Fruit fly (Drosophila melanogaster) whole organism, embryonic: Measurements from ENCODE around the gene Acp76A.

ENCODE experiments used
- Atf-2 ChIP-seq: fragments of 200-800 bp; sonication (Bioruptor generic); optimal IDR thresholded peaks from 2 replicates; lab custom pipeline; 2016; ENCODE audit warnings: missing biosample characterization, missing genetic modification characterization
- B-H1 ChIP-seq: fragments of 200-800 bp; sonication (Bioruptor generic); IDR thresholded peaks from 3 replicates; pipeline ENCODE4 v1.3.6; 2022; ENCODE audit warnings: missing biosample characterization, missing genetic modification characterization
- Bteb2 ChIP-seq: fragments of 200-800 bp; sonication (Bioruptor generic); optimal IDR thresholded peaks from 2 replicates; lab custom pipeline; 2016; ENCODE audit warnings: missing biosample characterization, missing genetic modification characterization
- CG1024 ChIP-seq: fragments of 200-800 bp; sonication (Bioruptor generic); IDR thresholded peaks from 2 replicates; pipeline ENCODE4 v1.3.6; 2022; ENCODE audit warnings: missing biosample characterization, missing genetic modification characterization
- CG11560 ChIP-seq: fragments of 200-800 bp; sonication (Bioruptor generic); IDR thresholded peaks from 3 replicates; pipeline ENCODE4 v1.3.6; 2022; ENCODE audit warnings: missing biosample characterization, missing genetic modification characterization
- CG13894 ChIP-seq: fragments of 200-800 bp; sonication (Bioruptor generic); optimal IDR thresholded peaks from 3 replicates; lab custom pipeline; 2018; ENCODE audit warnings: missing biosample characterization, mild to moderate bottlenecking, missing genetic modification characterization, moderate library complexity
- CG14860 ChIP-seq: fragments of 200-800 bp; sonication (Bioruptor generic); IDR thresholded peaks from 3 replicates; pipeline ENCODE4 v1.3.6; 2022; ENCODE audit warnings: missing biosample characterization, missing genetic modification characterization; ENCODE audit not compliant: partially characterized antibody
- CG15011 ChIP-seq: fragments of 200-800 bp; sonication (Bioruptor generic); optimal IDR thresholded peaks from 3 replicates; lab custom pipeline; 2018; ENCODE audit warnings: missing biosample characterization, mild to moderate bottlenecking, missing genetic modification characterization
- CG17328 ChIP-seq: fragments of 200-800 bp; sonication (Bioruptor generic); IDR thresholded peaks from 2 replicates; pipeline ENCODE4 v1.3.6; 2022; ENCODE audit warnings: missing biosample characterization, missing genetic modification characterization
- CG17612 ChIP-seq: fragments of 200-800 bp; sonication (Bioruptor generic); IDR thresholded peaks from 2 replicates; pipeline ENCODE4 v1.3.6; 2022; ENCODE audit warnings: missing biosample characterization, missing genetic modification characterization
- CG1792 ChIP-seq: fragments of 200-800 bp; sonication (Bioruptor generic); optimal IDR thresholded peaks from 2 replicates; lab custom pipeline; 2016; ENCODE audit warnings: missing biosample characterization, missing genetic modification characterization
- CG18476 ChIP-seq: fragments of 200-800 bp; sonication (Bioruptor generic); optimal IDR thresholded peaks from 2 replicates; lab custom pipeline; 2016; ENCODE audit warnings: missing biosample characterization, mild to moderate bottlenecking, missing genetic modification characterization
- CG2199 ChIP-seq: fragments of 200-800 bp; sonication (Bioruptor generic); IDR thresholded peaks from 3 replicates; pipeline ENCODE4 v1.3.6; 2022; ENCODE audit warnings: missing biosample characterization, missing genetic modification characterization
- CG32532 ChIP-seq: fragments of 200-800 bp; sonication (Bioruptor generic); IDR thresholded peaks from 2 replicates; pipeline ENCODE4 v1.3.6; 2022; ENCODE audit warnings: missing biosample characterization, missing genetic modification characterization
- CG4282 ChIP-seq: fragments of 200-800 bp; sonication (Bioruptor generic); optimal IDR thresholded peaks from 2 replicates; lab custom pipeline; 2016; ENCODE audit warnings: missing biosample characterization, missing genetic modification characterization
- CG4707 ChIP-seq: fragments of 200-800 bp; sonication (Bioruptor generic); optimal IDR thresholded peaks from 2 replicates; lab custom pipeline; 2018; ENCODE audit warnings: missing biosample characterization, mild to moderate bottlenecking, missing genetic modification characterization, moderate library complexity
- CG5245 ChIP-seq: fragments of 200-800 bp; sonication (Bioruptor generic); optimal IDR thresholded peaks from 3 replicates; lab custom pipeline; 2016; ENCODE audit warnings: missing biosample characterization, missing genetic modification characterization
- CG6765 ChIP-seq: fragments of 200-800 bp; sonication (Bioruptor generic); optimal IDR thresholded peaks from 3 replicates; lab custom pipeline; 2017; ENCODE audit warnings: missing biosample characterization, mild to moderate bottlenecking, missing genetic modification characterization
- CG6813 ChIP-seq: fragments of 200-800 bp; sonication (Bioruptor generic); optimal IDR thresholded peaks from 2 replicates; lab custom pipeline; 2017; ENCODE audit warnings: missing biosample characterization, missing genetic modification characterization, mild to moderate bottlenecking, moderate library complexity, missing genetic modification reagents
- CG6854 ChIP-seq: fragments of 200-800 bp; sonication (Bioruptor generic); optimal IDR thresholded peaks from 3 replicates; lab custom pipeline; 2017; ENCODE audit warnings: missing biosample characterization, mild to moderate bottlenecking, missing genetic modification characterization
- CG7745 ChIP-seq: fragments of 200-800 bp; sonication (Bioruptor generic); optimal IDR thresholded peaks from 2 replicates; lab custom pipeline; 2018; ENCODE audit warnings: missing biosample characterization, mild to moderate bottlenecking, missing genetic modification characterization, moderate library complexity
- CG7987 ChIP-seq: fragments of 200-800 bp; sonication (Bioruptor generic); optimal IDR thresholded peaks from 2 replicates; lab custom pipeline; 2018; ENCODE audit warnings: missing biosample characterization, mild to moderate bottlenecking, missing genetic modification characterization, moderate library complexity
- CG8388 ChIP-seq: fragments of 200-800 bp; sonication (Bioruptor generic); optimal IDR thresholded peaks from 2 replicates; lab custom pipeline; 2019; ENCODE audit warnings: missing biosample characterization, mild to moderate bottlenecking, missing genetic modification characterization, moderate library complexity
- Dfd ChIP-seq, 2 experiments: fragments of >200 bp; optimal IDR thresholded peaks; 2 replicates each; lab custom pipeline; 2017; ENCODE audit warnings: missing biosample characterization in 2 of 2, missing genetic modification characterization in 2 of 2
- Doc3 ChIP-seq: fragments of 200-800 bp; sonication (Bioruptor generic); IDR thresholded peaks from 3 replicates; pipeline ENCODE4 v1.3.6; 2022; ENCODE audit warnings: missing biosample characterization, missing genetic modification characterization; ENCODE audit not compliant: partially characterized antibody
- ERR ChIP-seq: fragments of 200-800 bp; sonication (Bioruptor generic); optimal IDR thresholded peaks from 2 replicates; lab custom pipeline; 2016; ENCODE audit warnings: missing biosample characterization, missing genetic modification characterization
- Mad ChIP-seq: fragments of 200-800 bp; sonication (Bioruptor generic); optimal IDR thresholded peaks from 2 replicates; lab custom pipeline; 2016; ENCODE audit warnings: missing biosample characterization, missing genetic modification characterization
- NC2α ChIP-seq: fragments of 200-800 bp; sonication (Bioruptor generic); optimal IDR thresholded peaks from 2 replicates; lab custom pipeline; 2016; ENCODE audit warnings: missing biosample characterization, missing genetic modification characterization
- NFAT ChIP-seq: fragments of 200-800 bp; sonication (Bioruptor generic); IDR thresholded peaks from 2 replicates; pipeline ENCODE4 v1.3.6; 2022; ENCODE audit warnings: missing biosample characterization, missing genetic modification characterization
- Nf-YC ChIP-seq: fragments of 200-800 bp; optimal IDR thresholded peaks from 3 replicates; lab custom pipeline; 2019; ENCODE audit warnings: missing biosample characterization, mild to moderate bottlenecking, missing genetic modification characterization, moderate library complexity
- Ravus ChIP-seq: fragments of 200-800 bp; sonication (Bioruptor generic); IDR thresholded peaks from 2 replicates; pipeline ENCODE4 v1.3.6; 2022; ENCODE audit warnings: missing biosample characterization, missing genetic modification characterization
- Rfx ChIP-seq: fragments of 200-800 bp; sonication (Bioruptor generic); IDR thresholded peaks from 2 replicates; pipeline ENCODE4 v1.3.6; 2022; ENCODE audit warnings: missing biosample characterization, missing genetic modification characterization
- Side ChIP-seq: fragments of 200-800 bp; sonication (Bioruptor generic); optimal IDR thresholded peaks from 2 replicates; lab custom pipeline; 2016; ENCODE audit warnings: missing biosample characterization, missing genetic modification characterization
- Xrp1 ChIP-seq: fragments of 200-800 bp; sonication (Bioruptor generic); IDR thresholded peaks from 2 replicates; pipeline ENCODE4 v1.3.6; 2022; ENCODE audit warnings: missing biosample characterization, missing genetic modification characterization
- al ChIP-seq: fragments of 200-800 bp; sonication (Bioruptor generic); IDR thresholded peaks from 2 replicates; pipeline ENCODE4 v1.3.6; 2022; ENCODE audit warnings: missing biosample characterization, missing genetic modification characterization
- ara ChIP-seq: fragments of 200-800 bp; sonication (Bioruptor generic); IDR thresholded peaks from 2 replicates; pipeline ENCODE4 v1.3.6; 2022; ENCODE audit warnings: missing biosample characterization, missing genetic modification characterization
- caup ChIP-seq: fragments of 200-800 bp; sonication (Bioruptor generic); optimal IDR thresholded peaks from 3 replicates; lab custom pipeline; 2017; ENCODE audit warnings: missing biosample characterization, mild to moderate bottlenecking, missing genetic modification characterization, moderate library complexity; ENCODE audit not compliant: severe bottlenecking
- chif ChIP-seq, 2 experiments: fragments of 200-800 bp; sonication (Bioruptor generic); optimal IDR thresholded peaks; 3 replicates each; lab custom pipeline; 2016; ENCODE audit warnings: missing biosample characterization in 2 of 2, missing genetic modification characterization in 2 of 2
- chn ChIP-seq: fragments of 200-800 bp; sonication (Bioruptor generic); optimal IDR thresholded peaks from 2 replicates; lab custom pipeline; 2016; ENCODE audit warnings: missing biosample characterization, missing genetic modification characterization
- dan ChIP-seq: fragments of 200-800 bp; sonication (Bioruptor generic); IDR thresholded peaks from 2 replicates; pipeline ENCODE4 v1.3.6; 2022; ENCODE audit warnings: missing biosample characterization, missing genetic modification characterization
- danr ChIP-seq: fragments of 200-800 bp; sonication (Bioruptor generic); IDR thresholded peaks from 2 replicates; pipeline ENCODE4 v1.3.6; 2022; ENCODE audit warnings: missing biosample characterization, missing genetic modification characterization
- disco-r ChIP-seq: fragments of 200-800 bp; sonication (Bioruptor generic); optimal IDR thresholded peaks from 2 replicates; lab custom pipeline; 2016; ENCODE audit warnings: missing biosample characterization, missing genetic modification characterization
- gce ChIP-seq: fragments of 200-800 bp; sonication (Bioruptor generic); IDR thresholded peaks from 3 replicates; pipeline ENCODE4 v1.3.6; 2022; ENCODE audit warnings: missing biosample characterization, missing genetic modification characterization
- hth ChIP-seq: fragments of >200 bp; optimal IDR thresholded peaks from 2 replicates; lab custom pipeline; 2017; ENCODE audit warnings: inconsistent platforms
- ken ChIP-seq: fragments of 200-800 bp; sonication (Bioruptor generic); IDR thresholded peaks from 3 replicates; pipeline ENCODE4 v1.3.6; 2022; ENCODE audit warnings: missing biosample characterization, missing genetic modification characterization
- lola ChIP-seq, 3 experiments: fragments of >200 bp in 2 of 3; fragments of 200-800 bp in 1 of 3; sonication (Bioruptor generic) in 1 of 3; optimal IDR thresholded peaks; 2 replicates each; lab custom pipeline; 2017 to 2019; ENCODE audit warnings: missing biosample characterization in 3 of 3, missing genetic modification characterization in 3 of 3, mild to moderate bottlenecking in 1 of 3, moderate library complexity in 1 of 3
- phol ChIP-seq: fragments of 200-800 bp; sonication (Bioruptor generic); optimal IDR thresholded peaks from 3 replicates; lab custom pipeline; 2018; ENCODE audit warnings: missing biosample characterization, mild to moderate bottlenecking, missing genetic modification characterization, moderate library complexity
- ranshi ChIP-seq: fragments of 200-800 bp; sonication (Bioruptor generic); IDR thresholded peaks from 2 replicates; pipeline ENCODE4 v1.3.6; 2022; ENCODE audit warnings: missing biosample characterization, missing genetic modification characterization
- seq ChIP-seq: fragments of 200-800 bp; sonication (Bioruptor generic); IDR thresholded peaks from 2 replicates; pipeline ENCODE4 v1.3.6; 2022; ENCODE audit warnings: missing biosample characterization, missing genetic modification characterization
- twi ChIP-seq: fragments of 200-800 bp; optimal IDR thresholded peaks from 2 replicates; lab custom pipeline; 2019; ENCODE audit warnings: missing biosample characterization, mild to moderate bottlenecking, missing genetic modification characterization, moderate library complexity
- z ChIP-seq: fragments of 200-800 bp; sonication (Bioruptor generic); IDR thresholded peaks from 3 replicates; pipeline ENCODE4 v1.3.6; 2022; ENCODE audit warnings: missing biosample characterization, missing genetic modification characterization

Gene Acp76A

DNA sequence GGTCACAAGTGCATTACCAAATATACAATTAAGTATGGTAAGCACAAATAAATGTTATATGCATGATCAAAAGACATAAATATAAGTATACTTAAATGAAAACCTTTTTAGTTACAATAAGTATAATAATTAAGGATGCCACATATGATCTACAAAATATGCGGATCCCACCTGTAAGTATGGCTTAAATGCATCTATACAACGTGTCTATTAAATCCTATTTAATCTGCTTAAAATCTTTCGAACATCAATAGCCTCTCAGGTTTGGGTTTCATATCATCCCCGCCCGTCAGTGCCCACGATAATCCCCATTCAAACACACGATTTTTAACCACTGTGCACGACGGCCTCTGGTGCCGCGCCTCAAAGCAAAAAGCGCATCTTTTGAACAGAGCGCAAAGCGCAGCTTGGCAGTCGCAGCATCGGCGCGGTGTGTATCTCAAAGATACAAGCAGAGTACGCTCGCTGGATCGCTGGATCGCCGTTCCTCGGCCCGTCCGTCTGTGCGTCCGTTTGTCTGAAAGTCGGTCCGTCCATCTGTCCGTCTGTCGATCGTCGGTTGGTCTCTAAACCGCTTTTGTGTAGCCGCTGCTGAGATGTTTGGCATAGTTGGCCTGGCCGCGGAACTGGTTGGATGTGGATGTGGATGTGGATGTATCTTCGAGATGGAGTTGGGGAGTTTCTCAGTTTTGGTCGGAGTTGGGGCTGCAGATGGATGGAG is 10.0 kb downstream of the Acp76A start (continued):
- TF ChIP-seq CG18476 (GFP tag; lab: Kevin White, UChicago): peak; percentile 2
- no peak for TF ChIP-seq Nf-YC (tag; lab: Kevin White, UChicago)
- no peak for TF ChIP-seq Mad (GFP tag; lab: Kevin White, UChicago)
- TF ChIP-seq twi (tag; lab: Kevin White, UChicago): no peak
- TF ChIP-seq B-H1 (GFP tag; lab: Robert Waterston, UW): no peak
- TF ChIP-seq chn (GFP tag; lab: Kevin White, UChicago): no peak
- TF ChIP-seq ERR: no peak
- TF ChIP-seq Side (GFP tag; lab: Kevin White, UChicago): peak; percentile 5
- TF ChIP-seq al (GFP tag; lab: Robert Waterston, UW): no peak
- no peak for TF ChIP-seq NFAT (GFP tag; lab: Robert Waterston, UW)
- no peak for TF ChIP-seq hth
- no peak for TF ChIP-seq CG1024 (GFP tag; lab: Robert Waterston, UW)
- TF ChIP-seq CG4707 (GFP tag; lab: Kevin White, UChicago): no peak
- no peak for TF ChIP-seq Bteb2 (GFP tag; lab: Kevin White, UChicago)
- no peak for TF ChIP-seq seq (GFP tag; lab: Robert Waterston, UW)
- TF ChIP-seq lola (GFP tag; optimal IDR thresholded peaks at IDR 0.05; lab: Kevin White, UChicago): peak in 1 of 3 experiments; percentile 19
- no peak for TF ChIP-seq CG17612 (GFP tag; lab: Robert Waterston, UW)
- TF ChIP-seq danr (GFP tag; lab: Robert Waterston, UW): no peak
- TF ChIP-seq chif (GFP tag; optimal IDR thresholded peaks at IDR 0.05; lab: Kevin White, UChicago): no peak
- peak; percentile 38 for TF ChIP-seq phol
- TF ChIP-seq CG5245 (GFP tag; lab: Kevin White, UChicago): no peak
- TF ChIP-seq Rfx: no peak
- no peak for TF ChIP-seq Doc3 (GFP tag; lab: Robert Waterston, UW)
- no peak for TF ChIP-seq CG32532
- no peak for TF ChIP-seq CG7987 (GFP tag; lab: Kevin White, UChicago)
- no peak for TF ChIP-seq CG1792 (GFP tag; lab: Kevin White, UChicago)
- TF ChIP-seq z (GFP tag; lab: Robert Waterston, UW): peak; percentile 7; the same call in 1 of the 3 replicates
- TF ChIP-seq dan: no peak
- peak; percentile 68; the same call in 1 of the 3 replicates for TF ChIP-seq CG2199 (GFP tag; lab: Robert Waterston, UW)
- peak; percentile 9 for TF ChIP-seq CG6854 (GFP tag; lab: Kevin White, UChicago)
- TF ChIP-seq CG6813 (GFP tag; lab: Kevin White, UChicago): peak; percentile 5
- TF ChIP-seq CG15011 (GFP tag; lab: Kevin White, UChicago): no peak
- no peak for TF ChIP-seq CG14860 (GFP tag; lab: Robert Waterston, UW)
- TF ChIP-seq Xrp1 (GFP tag; lab: Robert Waterston, UW): no peak; the same call in 1 of the 2 replicates
- TF ChIP-seq Atf-2 (GFP tag; lab: Kevin White, UChicago): no peak
- no peak for TF ChIP-seq CG7745 (tag; lab: Kevin White, UChicago)
- TF ChIP-seq CG11560 (tag; lab: Robert Waterston, UW): no peak
- TF ChIP-seq NC2α (GFP tag; lab: Kevin White, UChicago): no peak
- no peak for TF ChIP-seq ranshi
- TF ChIP-seq ara: no peak
- no peak for TF ChIP-seq caup (GFP tag; lab: Kevin White, UChicago)
- no peak for TF ChIP-seq Dfd (GFP tag; optimal IDR thresholded peaks at IDR 0.05; lab: Kevin White, UChicago)
- no peak for TF ChIP-seq CG13894
- TF ChIP-seq CG17328 (GFP tag; lab: Robert Waterston, UW): no peak
- no peak for TF ChIP-seq gce (GFP tag; lab: Robert Waterston, UW)
- no peak for TF ChIP-seq disco-r (GFP tag; lab: Kevin White, UChicago)
- TF ChIP-seq ken (GFP tag; lab: Robert Waterston, UW): no peak
- TF ChIP-seq CG8388 (GFP tag; lab: Kevin White, UChicago): peak; percentile 2
- no peak for TF ChIP-seq Ravus (GFP tag; lab: Robert Waterston, UW)
- TF ChIP-seq CG4282: peak; percentile 70
- TF ChIP-seq CG6765 (GFP tag; lab: Kevin White, UChicago): no peak
